Fruit fly (Drosophila melanogaster): Measurements from ENCODE around the gene CG17127.

Gene CG17127

dm6 chr2L:10756049-10756448, 14.6 kb upstream of the CG17127 start, which contains the start of gene CG17124:
TSS of gene CG17124 (minus strand) at chr2L:10756325.
- TF ChIP-seq rgr (GFP tag; optimal IDR thresholded peaks at IDR 0.05) = peak; percentile 48
- peak in 1 of 2 experiments; percentile 26 for TF ChIP-seq foxo (GFP tag; optimal IDR thresholded peaks at IDR 0.05)
- TF ChIP-seq h (GFP tag; optimal IDR thresholded peaks at IDR 0.05) = peak; percentile 15
- no peak for TF ChIP-seq CG32264 (GFP tag; optimal IDR thresholded peaks at IDR 0.05)
- no peak for TF ChIP-seq sv (GFP tag; optimal IDR thresholded peaks at IDR 0.05)
- peak; percentile 55 for TF ChIP-seq Dif (GFP tag; optimal IDR thresholded peaks at IDR 0.05; ENCODE audit: partially characterized antibody)
- TF ChIP-seq Myc (optimal IDR thresholded peaks at IDR 0.05) = no peak
- peak; percentile 7 for TF ChIP-seq HLH106 (tag; optimal IDR thresholded peaks at IDR 0.05)
- TF ChIP-seq Rel (GFP tag; optimal IDR thresholded peaks at IDR 0.05) = no peak
- peak; percentile 22 for TF ChIP-seq Rel (tag; optimal IDR thresholded peaks at IDR 0.05)
- TF ChIP-seq Sp1 (GFP tag; optimal IDR thresholded peaks at IDR 0.05) = peak; percentile 7
- TF ChIP-seq dsf (GFP tag; optimal IDR thresholded peaks at IDR 0.05; ENCODE audit: borderline replicate concordance) = no peak

dm6 chr2L:10757038-10757685, 13.5 kb upstream of the CG17127 start:
- TF ChIP-seq dl (GFP tag; optimal IDR thresholded peaks at IDR 0.05; ENCODE audit: insufficient read depth in 1 of 2, partially characterized antibody in 2 of 2) (peak in 1 of 2 experiments; percentile 38), Myc (optimal IDR thresholded peaks at IDR 0.05) (no peak)

- TF ChIP-seq N (GFP tag; optimal IDR thresholded peaks at IDR 0.05) (no peak), Dfd (GFP tag; optimal IDR thresholded peaks at IDR 0.05) (no peak), Jra (GFP tag; optimal IDR thresholded peaks at IDR 0.05) (no peak), Rel (GFP tag; optimal IDR thresholded peaks at IDR 0.05) (no peak), Rel (tag; optimal IDR thresholded peaks at IDR 0.05) (no peak), tai (GFP tag; optimal IDR thresholded peaks at IDR 0.05) (no peak), Hnf4 (GFP tag; optimal IDR thresholded peaks at IDR 0.05) (no peak), HLH106 (tag; optimal IDR thresholded peaks at IDR 0.05) (no peak), Hr83 (GFP tag; optimal IDR thresholded peaks at IDR 0.05; ENCODE audit: poor library complexity, severe bottlenecking) (no peak), fru (GFP tag; optimal IDR thresholded peaks at IDR 0.05) (no peak), lola (GFP tag; optimal IDR thresholded peaks at IDR 0.05) (no peak), Abd-B (GFP tag; optimal IDR thresholded peaks at IDR 0.05) (no peak), ey (GFP tag; optimal IDR thresholded peaks at IDR 0.05) (peak; percentile 26), woc (GFP tag; optimal IDR thresholded peaks at IDR 0.05) (peak; percentile 37), sage (GFP tag; optimal IDR thresholded peaks at IDR 0.05) (no peak), Myc (optimal IDR thresholded peaks at IDR 0.05) (no peak), usp (GFP tag; optimal IDR thresholded peaks at IDR 0.05) (no peak), CrebA (GFP tag; optimal IDR thresholded peaks at IDR 0.05; ENCODE audit: borderline replicate concordance) (no peak), CG9705 (GFP tag; optimal IDR thresholded peaks at IDR 0.05) (no peak), foxo (GFP tag; optimal IDR thresholded peaks at IDR 0.05) (peak in 1 of 2 experiments; percentile 50), rgr (GFP tag; optimal IDR thresholded peaks at IDR 0.05) (no peak), Dif (GFP tag; optimal IDR thresholded peaks at IDR 0.05; ENCODE audit: partially characterized antibody) (no peak), brk (GFP tag; optimal IDR thresholded peaks at IDR 0.05) (no peak), h (GFP tag; optimal IDR thresholded peaks at IDR 0.05) (peak; percentile 21), GATAd (GFP tag; optimal IDR thresholded peaks at IDR 0.05) (no peak), Mio (GFP tag; optimal IDR thresholded peaks at IDR 0.05) (no peak), dmrt93B (GFP tag; optimal IDR thresholded peaks at IDR 0.05) (no peak), sv (GFP tag; optimal IDR thresholded peaks at IDR 0.05) (no peak), dsf (GFP tag; optimal IDR thresholded peaks at IDR 0.05; ENCODE audit: borderline replicate concordance) (no peak), Hr78 (GFP tag; optimal IDR thresholded peaks at IDR 0.05) (no peak), jim (GFP tag; optimal IDR thresholded peaks at IDR 0.05) (no peak), CG32264 (GFP tag; optimal IDR thresholded peaks at IDR 0.05) (no peak), br (GFP tag; optimal IDR thresholded peaks at IDR 0.05) (no peak), Sp1 (GFP tag; optimal IDR thresholded peaks at IDR 0.05) (no peak), psq (GFP tag; optimal IDR thresholded peaks at IDR 0.05) (no peak), OdsH (GFP tag; optimal IDR thresholded peaks at IDR 0.05) (peak; percentile 16), dl (GFP tag; optimal IDR thresholded peaks at IDR 0.05; ENCODE audit: insufficient read depth in 1 of 2, partially characterized antibody in 2 of 2) (no peak)
Measured at dm6 chr2L:10759624-10760023, 11.0 kb upstream of the CG17127 start.
